Fruit fly (Drosophila melanogaster): ENCODE measurements around the gene msl-2.

The msl-2 gene

DNA sequence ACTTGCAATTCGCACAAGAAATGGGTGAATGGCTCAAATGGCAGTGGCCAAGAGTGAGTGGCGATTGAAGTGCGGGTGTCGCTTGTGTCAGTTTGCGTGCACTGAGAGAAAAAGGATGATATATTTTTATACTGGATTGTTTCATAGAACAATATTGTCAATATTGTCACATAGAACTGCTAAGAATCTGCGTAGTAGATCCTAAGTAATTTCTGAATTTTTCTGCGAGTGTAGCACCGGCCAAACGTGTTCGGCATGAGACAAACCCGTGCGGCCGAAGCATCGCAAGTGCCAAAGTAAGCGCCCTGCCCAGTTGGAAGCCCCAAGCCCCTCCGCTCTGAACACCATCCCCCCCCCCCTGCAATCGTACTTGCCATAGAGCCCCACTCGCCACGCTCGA is 25.6 kb downstream of the msl-2 start:
- no peak for TF ChIP-seq cnc (optimal IDR thresholded peaks at IDR 0.05)
- TF ChIP-seq Hr96 (GFP tag; optimal IDR thresholded peaks at IDR 0.05): no peak
- TF ChIP-seq toe (GFP tag; optimal IDR thresholded peaks at IDR 0.05): no peak
- TF ChIP-seq CG1620 (GFP tag; optimal IDR thresholded peaks at IDR 0.05): no peak
- TF ChIP-seq cic (GFP tag; optimal IDR thresholded peaks at IDR 0.05): no peak
- no peak for TF ChIP-seq CG7101 (tag; optimal IDR thresholded peaks at IDR 0.05)
- no peak for TF ChIP-seq Mnt (GFP tag; optimal IDR thresholded peaks at IDR 0.05)
- no peak for TF ChIP-seq ovo (GFP tag; optimal IDR thresholded peaks at IDR 0.05)

DNA sequence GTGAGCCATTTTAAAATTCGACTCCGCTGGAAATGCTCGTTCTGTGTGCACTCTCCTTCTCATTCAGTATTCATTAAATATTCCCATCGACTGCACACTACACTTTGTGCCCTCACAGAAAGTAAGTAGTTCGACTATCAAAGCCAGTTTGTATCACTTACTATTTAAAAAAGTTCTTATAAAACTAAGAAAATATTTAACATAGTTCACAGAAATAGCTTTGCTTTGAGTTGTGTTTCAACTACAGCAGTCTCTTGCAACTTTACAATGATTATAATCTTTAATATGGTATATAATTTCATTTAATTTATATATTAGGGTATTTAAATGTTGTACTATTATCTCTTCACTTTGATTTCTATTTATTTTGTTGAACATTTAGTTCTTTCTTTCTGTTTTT is 26.4 kb downstream of the msl-2 start:
- TF ChIP-seq CG12768 (GFP tag; optimal IDR thresholded peaks at IDR 0.05) (no peak), pad (GFP tag; optimal IDR thresholded peaks at IDR 0.05) (no peak)

DNA sequence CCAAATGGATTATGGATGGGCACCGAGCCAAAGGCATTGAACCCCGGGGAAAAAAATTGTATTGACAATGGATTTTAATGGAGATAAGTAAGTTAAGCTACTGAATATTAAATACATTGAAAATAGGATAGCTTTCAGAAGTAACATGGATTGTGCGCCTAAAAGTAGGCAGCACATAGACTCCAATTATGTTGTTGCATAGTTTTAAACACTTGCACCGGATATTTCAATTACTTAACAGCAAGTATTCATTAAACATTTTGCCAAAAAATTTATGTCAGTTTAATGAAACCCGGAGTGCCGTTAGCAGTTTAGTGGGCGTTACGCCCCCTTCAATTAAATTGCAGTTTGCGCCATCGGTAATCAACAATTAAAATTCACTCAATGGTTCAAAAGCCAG is 27.8 kb downstream of the msl-2 start:
- TF ChIP-seq CG11617 (GFP tag; optimal IDR thresholded peaks at IDR 0.05) (no peak), cic (GFP tag; optimal IDR thresholded peaks at IDR 0.05) (no peak), CG14711 (tag; optimal IDR thresholded peaks at IDR 0.05) (no peak), bab1 (GFP tag; optimal IDR thresholded peaks at IDR 0.05) (no peak), pad (GFP tag; optimal IDR thresholded peaks at IDR 0.05) (no peak), CG5204 (GFP tag; optimal IDR thresholded peaks at IDR 0.05) (no peak), kay (GFP tag; ENCODE audit: borderline replicate concordance) (no peak), CG12768 (GFP tag; optimal IDR thresholded peaks at IDR 0.05) (no peak), cnc (optimal IDR thresholded peaks at IDR 0.05) (no peak), Mnt (GFP tag; optimal IDR thresholded peaks at IDR 0.05) (no peak), Crg-1 (GFP tag; optimal IDR thresholded peaks at IDR 0.05) (no peak), CG7101 (tag; optimal IDR thresholded peaks at IDR 0.05) (no peak), CG7045 (GFP tag; optimal IDR thresholded peaks at IDR 0.05) (no peak), CG1620 (GFP tag; optimal IDR thresholded peaks at IDR 0.05) (no peak), Clk (GFP tag; optimal IDR thresholded peaks at IDR 0.05) (no peak), Hr96 (GFP tag; optimal IDR thresholded peaks at IDR 0.05) (no peak), CG33017 (tag; optimal IDR thresholded peaks at IDR 0.05) (no peak), tj (GFP tag; optimal IDR thresholded peaks at IDR 0.05) (no peak), ovo (GFP tag; optimal IDR thresholded peaks at IDR 0.05) (no peak), toe (GFP tag; optimal IDR thresholded peaks at IDR 0.05) (no peak)

DNA sequence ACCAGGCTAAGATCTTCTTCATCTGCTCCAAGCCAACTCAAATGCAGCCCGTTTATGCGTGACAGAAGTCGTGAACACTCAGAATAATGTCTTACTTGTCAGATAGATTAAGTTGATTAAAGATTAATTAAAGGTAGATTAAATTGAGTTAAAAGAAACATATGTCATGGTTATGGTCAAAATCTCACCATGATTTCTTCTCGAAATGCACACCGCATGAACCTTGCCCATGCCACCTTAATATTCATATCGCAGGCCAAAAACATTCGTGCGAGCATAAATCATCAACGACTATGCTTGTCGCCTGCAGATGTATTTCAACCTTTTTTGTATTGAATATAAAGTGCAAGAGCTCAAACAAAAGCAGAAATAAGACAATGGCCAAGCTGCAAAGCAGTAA is 28.8 kb downstream of the msl-2 start:
- TF ChIP-seq CG33017 (tag; optimal IDR thresholded peaks at IDR 0.05) (peak; percentile 25), Mnt (GFP tag; optimal IDR thresholded peaks at IDR 0.05) (no peak), CG14711 (tag; optimal IDR thresholded peaks at IDR 0.05) (peak; percentile 3)

DNA sequence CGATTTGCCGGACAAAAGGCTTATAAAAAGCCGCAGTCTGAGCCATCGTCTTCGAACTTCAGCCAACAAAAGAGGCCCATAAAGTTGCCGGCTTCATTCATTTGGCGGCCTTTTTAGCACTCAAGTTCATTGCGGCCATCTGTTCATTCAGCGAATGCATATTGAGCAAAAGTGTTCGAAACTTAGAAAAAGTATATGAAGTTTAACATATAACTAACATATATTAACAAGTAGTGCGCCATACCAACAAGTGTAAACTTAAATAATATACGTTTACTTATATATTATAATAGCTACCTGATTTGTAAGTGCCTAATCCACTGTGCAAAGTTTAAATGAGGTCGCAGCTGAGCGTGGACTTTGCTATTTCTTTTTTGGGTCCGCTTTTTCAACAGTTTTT is 29.6 kb downstream of the msl-2 start:
- TF ChIP-seq Mnt (GFP tag; optimal IDR thresholded peaks at IDR 0.05): no peak

DNA sequence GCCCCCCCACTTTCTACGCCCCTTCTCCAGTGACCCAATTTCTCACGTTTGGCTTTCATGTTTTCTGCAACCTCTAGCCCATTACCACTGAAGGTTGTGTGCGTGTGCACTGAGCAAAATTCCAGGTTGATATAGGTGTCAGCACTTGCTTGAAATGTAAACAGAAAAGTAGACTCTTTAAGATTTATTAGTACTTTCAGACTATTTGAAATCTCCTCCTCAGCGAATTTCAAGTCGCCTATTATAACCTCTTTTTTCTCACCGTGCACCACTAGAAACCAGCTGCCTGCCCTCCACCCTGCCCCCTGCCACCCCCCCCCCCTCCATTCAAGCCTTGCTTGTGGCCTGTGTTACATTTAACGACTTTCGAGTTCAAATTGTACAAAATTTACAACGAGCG is 30.8 kb downstream of the msl-2 start:
- no peak for TF ChIP-seq CG1620 (GFP tag; optimal IDR thresholded peaks at IDR 0.05)
- TF ChIP-seq CG12768 (GFP tag; optimal IDR thresholded peaks at IDR 0.05): no peak
- TF ChIP-seq Mnt (GFP tag; optimal IDR thresholded peaks at IDR 0.05): no peak
- TF ChIP-seq ovo (GFP tag; optimal IDR thresholded peaks at IDR 0.05): no peak
- TF ChIP-seq Crg-1 (GFP tag; optimal IDR thresholded peaks at IDR 0.05): no peak

DNA sequence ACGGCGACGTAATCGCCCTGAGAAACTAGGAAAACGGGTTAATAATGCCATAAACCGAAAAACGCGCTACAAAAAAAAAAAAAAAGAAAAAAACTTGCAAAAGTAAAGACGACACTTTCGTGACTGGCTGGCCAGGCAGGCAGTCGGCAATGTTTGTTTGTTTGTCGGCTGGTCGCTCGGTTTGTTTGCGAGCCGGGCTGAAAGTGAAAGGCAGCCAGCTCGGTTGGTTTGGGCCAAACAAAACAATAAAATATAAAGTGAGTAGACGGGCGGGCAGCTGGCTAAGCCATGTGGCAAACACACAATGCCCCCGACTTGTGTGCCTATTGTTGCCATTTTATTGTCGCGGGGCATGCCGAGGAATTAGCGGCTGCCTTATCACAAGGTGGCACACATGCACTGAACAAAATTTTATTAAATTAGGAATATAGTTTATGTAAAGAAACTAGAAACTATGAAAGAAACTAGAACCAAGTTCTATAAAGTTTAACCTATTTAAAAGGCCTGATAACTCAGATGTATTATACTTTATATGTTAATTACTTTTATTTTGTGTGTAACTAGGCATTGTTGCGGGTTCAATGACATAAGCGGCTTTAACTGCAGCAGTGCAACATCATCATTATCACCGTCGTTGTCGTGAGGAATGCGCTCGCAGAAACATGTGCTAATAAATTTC is 37.4 kb downstream of the msl-2 start:
- TF ChIP-seq CG5204 (GFP tag; optimal IDR thresholded peaks at IDR 0.05) (no peak), CG7045 (GFP tag; optimal IDR thresholded peaks at IDR 0.05) (no peak), kay (GFP tag; ENCODE audit: borderline replicate concordance) (no peak), Hr96 (GFP tag; optimal IDR thresholded peaks at IDR 0.05) (no peak), Crg-1 (GFP tag; optimal IDR thresholded peaks at IDR 0.05) (no peak)

DNA sequence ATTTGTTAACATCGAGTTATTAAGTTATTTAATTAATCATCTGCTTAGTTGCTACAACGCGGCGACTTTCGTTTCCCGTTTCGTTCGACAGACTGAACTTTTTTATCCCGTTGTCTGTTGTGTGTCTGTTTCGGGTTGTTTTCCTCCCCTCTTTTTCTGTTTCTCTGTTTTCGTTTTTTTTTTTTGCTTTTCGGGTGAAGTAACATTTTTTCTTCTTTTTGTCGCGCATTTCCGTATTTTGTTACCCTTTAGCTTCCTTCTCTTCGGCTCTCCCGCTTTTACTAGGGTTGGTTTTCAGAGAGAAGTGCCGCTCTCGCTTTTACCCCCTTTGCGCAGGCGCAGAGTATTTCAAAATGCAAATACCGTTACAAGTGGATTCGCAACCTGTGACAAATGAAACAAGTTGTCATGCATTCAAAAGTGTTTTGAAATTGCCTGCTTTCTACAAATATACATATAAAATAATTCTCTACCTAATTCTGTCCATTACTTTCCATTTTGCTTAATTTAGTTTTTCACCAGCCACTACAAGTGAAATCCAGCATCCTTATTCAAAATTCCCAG is 39.2 kb downstream of the msl-2 start, which contains the start of gene Pgant2:
Gene Pgant2, minus strand, starts transcription at position 51 of the 564 bp plus-strand sequence.
- TF ChIP-seq CG14711 (tag; optimal IDR thresholded peaks at IDR 0.05): no peak
- TF ChIP-seq ovo (GFP tag; optimal IDR thresholded peaks at IDR 0.05): no peak
- TF ChIP-seq Crg-1 (GFP tag; optimal IDR thresholded peaks at IDR 0.05): no peak
- TF ChIP-seq CG12768 (GFP tag; optimal IDR thresholded peaks at IDR 0.05): no peak
- no peak for TF ChIP-seq CG7045 (GFP tag; optimal IDR thresholded peaks at IDR 0.05)
- no peak for TF ChIP-seq Mnt (GFP tag; optimal IDR thresholded peaks at IDR 0.05)
- TF ChIP-seq pad (GFP tag; optimal IDR thresholded peaks at IDR 0.05): no peak
- TF ChIP-seq CG7101 (tag; optimal IDR thresholded peaks at IDR 0.05): no peak

Data from whole organism, adult.